Worm (Caenorhabditis elegans): ENCODE measurements around the gene phf-15.

Gene phf-15

DNA sequence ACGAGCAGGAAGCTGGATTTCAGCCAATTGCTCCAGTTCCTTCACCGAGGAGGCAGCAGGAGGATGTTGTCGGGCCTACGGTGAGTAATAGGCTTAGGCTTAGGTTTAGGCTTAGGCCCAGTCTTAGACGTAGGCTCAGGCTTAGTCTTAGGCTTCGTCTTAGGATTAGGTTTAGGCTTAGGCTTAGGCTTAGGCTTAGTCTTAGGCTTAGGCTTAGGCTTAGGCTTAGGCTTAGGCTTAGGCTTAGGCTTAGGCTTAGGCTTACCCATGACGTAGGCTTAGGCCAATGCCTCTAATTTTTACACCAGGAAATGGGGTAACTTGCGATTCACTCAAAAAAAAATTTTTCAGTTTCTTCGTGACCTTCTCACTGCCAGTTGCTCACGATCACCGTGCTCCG, 24.0 kb downstream of the phf-15 start:
- TF ChIP-seq sma-3 (GFP tag; optimal IDR thresholded peaks at IDR 0.05) (no peak), aly-2 (tag; optimal IDR thresholded peaks at IDR 0.05) (no peak), crh-2 (tag; optimal IDR thresholded peaks at IDR 0.05) (no peak), ztf-4 (tag; optimal IDR thresholded peaks at IDR 0.05) (no peak), F13H6.1 (tag; optimal IDR thresholded peaks at IDR 0.05) (no peak), peb-1 (tag; optimal IDR thresholded peaks at IDR 0.05) (no peak), lin-39 (tag; optimal IDR thresholded peaks at IDR 0.05) (no peak), nhr-10 (tag; optimal IDR thresholded peaks at IDR 0.05) (no peak), nhr-129 (tag; optimal IDR thresholded peaks at IDR 0.05) (no peak), elt-3 (tag; optimal IDR thresholded peaks at IDR 0.05) (no peak), dmd-4 (tag; optimal IDR thresholded peaks at IDR 0.05) (no peak), ama-1 (optimal IDR thresholded peaks at IDR 0.05) (no peak), lin-11 (tag; optimal IDR thresholded peaks at IDR 0.05) (no peak), egl-27 (tag; optimal IDR thresholded peaks at IDR 0.05) (no peak), elt-1 (tag; optimal IDR thresholded peaks at IDR 0.05) (no peak), ceh-16 (tag; optimal IDR thresholded peaks at IDR 0.05) (no peak), ztf-11 (tag; optimal IDR thresholded peaks at IDR 0.05) (no peak), ceh-82 (tag; optimal IDR thresholded peaks at IDR 0.05) (no peak)

- TF ChIP-seq elt-1 (tag; optimal IDR thresholded peaks at IDR 0.05) (no peak), nhr-21 (tag; optimal IDR thresholded peaks at IDR 0.05) (peak; percentile 16)
These were observed 26.4 kb downstream of the phf-15 start for ce11 chrIII:3349061-3349460.

DNA sequence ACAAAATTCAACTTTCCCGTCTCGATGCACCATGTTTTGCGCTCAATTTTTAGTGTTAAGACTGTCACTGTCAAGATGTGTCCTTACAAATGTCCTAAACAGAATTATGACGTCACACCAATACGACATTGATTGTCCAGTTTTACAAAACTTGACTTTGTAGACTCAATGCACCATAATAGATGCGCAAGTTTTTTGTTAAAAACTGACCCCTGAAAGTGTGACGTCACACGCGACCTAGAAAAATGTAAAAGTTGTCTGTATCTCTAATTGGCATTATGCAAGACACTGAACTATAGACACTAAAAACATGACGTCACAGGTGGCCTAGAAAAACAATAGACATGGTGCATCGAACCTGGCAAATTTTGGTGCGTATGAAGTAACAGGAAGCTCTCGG, 28.4 kb downstream of the phf-15 start:
- TF ChIP-seq ZK546.5 (tag; optimal IDR thresholded peaks at IDR 0.05) (no peak), nhr-6 (tag; optimal IDR thresholded peaks at IDR 0.05) (no peak), F13H6.1 (tag; optimal IDR thresholded peaks at IDR 0.05) (no peak), blmp-1 (tag; optimal IDR thresholded peaks at IDR 0.05; ENCODE audit: insufficient read depth) (no peak), nhr-129 (tag; optimal IDR thresholded peaks at IDR 0.05) (no peak), unc-62 (GFP tag; optimal IDR thresholded peaks at IDR 0.05) (no peak), aly-2 (tag; optimal IDR thresholded peaks at IDR 0.05) (no peak), sem-4 (tag; optimal IDR thresholded peaks at IDR 0.05) (no peak)

DNA sequence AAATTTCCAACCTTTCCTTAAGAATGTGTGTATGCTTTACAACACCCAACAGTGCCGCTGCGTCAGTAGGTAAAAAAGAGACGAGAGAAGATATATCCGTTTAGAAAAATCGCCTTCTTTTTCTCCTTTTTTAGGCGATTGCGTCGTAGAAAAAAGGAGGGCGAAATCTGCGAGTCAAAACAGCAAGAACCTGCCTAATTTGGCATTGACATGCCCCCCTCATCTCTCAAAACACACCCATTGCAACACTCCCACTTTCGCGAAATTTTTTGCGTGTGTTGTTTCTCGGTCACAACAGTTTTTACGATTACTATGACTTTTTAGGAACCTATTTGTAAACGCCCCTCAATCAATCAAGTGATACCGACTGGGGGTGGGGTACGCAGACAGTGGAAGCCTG, 29.0 kb downstream of the phf-15 start:
- TF ChIP-seq nhr-25 (tag; optimal IDR thresholded peaks at IDR 0.05), result peak; percentile 15
- peak; percentile 12 for TF ChIP-seq sma-3 (GFP tag; optimal IDR thresholded peaks at IDR 0.05)
- TF ChIP-seq nhr-6 (tag; optimal IDR thresholded peaks at IDR 0.05), result no peak

- TF ChIP-seq ztf-1 (GFP tag; conservative IDR thresholded peaks at IDR 0.05), result no peak
- no peak for TF ChIP-seq nhr-237 (tag; optimal IDR thresholded peaks at IDR 0.05)
- no peak for TF ChIP-seq ztf-11 (tag; optimal IDR thresholded peaks at IDR 0.05)
- no peak for TF ChIP-seq C34F6.9 (tag; optimal IDR thresholded peaks at IDR 0.05)
- no peak for TF ChIP-seq nhr-11 (tag; optimal IDR thresholded peaks at IDR 0.05)
- no peak for TF ChIP-seq lin-13 (GFP tag; optimal IDR thresholded peaks at IDR 0.05)
- no peak for TF ChIP-seq sem-4 (tag; optimal IDR thresholded peaks at IDR 0.05)
- no peak for TF ChIP-seq lin-11 (tag; optimal IDR thresholded peaks at IDR 0.05)
- TF ChIP-seq unc-62 (GFP tag; optimal IDR thresholded peaks at IDR 0.05), result no peak
- TF ChIP-seq F13H6.1 (tag; optimal IDR thresholded peaks at IDR 0.05), result no peak
- TF ChIP-seq mbf-1 (tag; optimal IDR thresholded peaks at IDR 0.05), result no peak
- no peak for TF ChIP-seq elt-3 (tag; optimal IDR thresholded peaks at IDR 0.05)
- no peak for TF ChIP-seq nhr-25 (tag; optimal IDR thresholded peaks at IDR 0.05)
- TF ChIP-seq ceh-16 (tag; optimal IDR thresholded peaks at IDR 0.05), result no peak
- TF ChIP-seq lin-39 (tag; optimal IDR thresholded peaks at IDR 0.05), result no peak
- TF ChIP-seq nhr-77 (tag; optimal IDR thresholded peaks at IDR 0.05), result no peak
- TF ChIP-seq alr-1 (tag; optimal IDR thresholded peaks at IDR 0.05), result no peak
- TF ChIP-seq lsy-2 (tag; optimal IDR thresholded peaks at IDR 0.05), result no peak
- TF ChIP-seq mdl-1 (tag; optimal IDR thresholded peaks at IDR 0.05), result no peak
These were observed 33.1 kb downstream of the phf-15 start for ce11 chrIII:3355791-3356190.

DNA sequence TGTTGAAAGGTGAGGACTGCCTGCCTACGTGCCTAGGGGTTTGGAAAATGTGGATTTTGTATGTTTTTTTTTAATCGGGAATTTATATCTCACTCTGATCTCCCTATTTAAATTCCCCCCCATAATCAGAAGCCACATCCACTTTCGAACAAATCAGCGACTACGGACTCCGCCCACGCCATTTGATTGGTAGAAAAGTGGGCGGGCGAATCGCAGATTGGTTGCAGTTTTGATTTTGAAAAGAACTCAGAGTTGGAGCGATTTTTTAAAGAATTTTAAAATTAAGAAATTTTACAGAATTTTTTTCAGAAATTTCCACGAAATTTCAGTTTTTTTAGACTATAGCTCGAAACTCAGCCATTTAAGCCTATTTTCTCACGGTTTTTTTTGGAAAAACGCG, 37.4 kb downstream of the phf-15 start:
- no peak for TF ChIP-seq fos-1 (tag; optimal IDR thresholded peaks at IDR 0.05)
- no peak for TF ChIP-seq unc-39 (tag; optimal IDR thresholded peaks at IDR 0.05)
- TF ChIP-seq nhr-6 (tag; optimal IDR thresholded peaks at IDR 0.05), result no peak
- no peak for TF ChIP-seq gmeb-1 (tag; optimal IDR thresholded peaks at IDR 0.05)
- no peak for TF ChIP-seq C34F6.9 (tag; optimal IDR thresholded peaks at IDR 0.05)
- no peak for TF ChIP-seq lin-13 (GFP tag; optimal IDR thresholded peaks at IDR 0.05)

Measured in whole organism, L2 larva.